Worm (Caenorhabditis elegans) whole organism, L3 larva: ENCODE data around the gene nspc-7.

Source experiments
- ama-1 ChIP-seq: fragments of 150-350 bp; optimal IDR thresholded peaks from 2 replicates; lab custom pipeline; 2018
- ceh-9 ChIP-seq: sonication (generic microtip); optimal IDR thresholded peaks from 2 replicates; lab custom pipeline; 2018; ENCODE audit warnings: missing biosample characterization, missing genetic modification characterization
- elt-2 ChIP-seq: sonication (generic microtip); optimal IDR thresholded peaks from 2 replicates; lab custom pipeline; 2016; ENCODE audit warnings: missing genetic modification reagents, mild to moderate bottlenecking, missing genetic modification characterization, missing compliant biosample characterization
- fkh-10 ChIP-seq: sonication (generic microtip); optimal IDR thresholded peaks from 2 replicates; lab custom pipeline; 2017; ENCODE audit warnings: missing biosample characterization, missing genetic modification reagents, missing genetic modification characterization
- lin-15B ChIP-seq: fragments of 150-350 bp; optimal IDR thresholded peaks from 2 replicates; lab custom pipeline; 2014; ENCODE audit warnings: missing biosample characterization, missing genetic modification characterization
- mdl-1 ChIP-seq: fragments of 150-350 bp; optimal IDR thresholded peaks from 2 replicates; lab custom pipeline; 2014; ENCODE audit warnings: missing biosample characterization, missing genetic modification characterization
- nhr-25 ChIP-seq: sonication (generic microtip); optimal IDR thresholded peaks from 2 replicates; lab custom pipeline; 2017; ENCODE audit warnings: missing biosample characterization, missing genetic modification characterization
- nhr-43 ChIP-seq: sonication (generic microtip); optimal IDR thresholded peaks from 2 replicates; lab custom pipeline; 2016; ENCODE audit warnings: mild to moderate bottlenecking, missing genetic modification characterization, missing compliant biosample characterization; ENCODE audit not compliant: poor library complexity, severe bottlenecking
- nhr-76 ChIP-seq: fragments of 150-350 bp; sonication (generic microtip); optimal IDR thresholded peaks from 5 replicates; lab custom pipeline; 2014; ENCODE audit warnings: missing biosample characterization, missing genetic modification characterization
- nhr-77 ChIP-seq: fragments of 150-350 bp; optimal IDR thresholded peaks from 2 replicates; lab custom pipeline; 2014; ENCODE audit warnings: missing biosample characterization, missing genetic modification characterization
- pha-4 ChIP-seq: fragments of 150-350 bp; optimal IDR thresholded peaks from 2 replicates; lab custom pipeline; 2014; ENCODE audit warnings: missing biosample characterization, missing genetic modification reagents, missing genetic modification characterization
- skn-1 ChIP-seq: fragments of 150-350 bp; optimal IDR thresholded peaks from 2 replicates; lab custom pipeline; 2014; ENCODE audit warnings: missing biosample characterization, missing genetic modification characterization
- tbx-2 ChIP-seq: sonication (generic microtip); optimal IDR thresholded peaks from 2 replicates; lab custom pipeline; 2016; ENCODE audit warnings: mild to moderate bottlenecking, missing genetic modification characterization, missing compliant biosample characterization
- unc-62 ChIP-seq: fragments of 150-350 bp; sonication (generic microtip); optimal IDR thresholded peaks from 4 replicates; lab custom pipeline; 2014; ENCODE audit warnings: missing biosample characterization, missing genetic modification reagents, missing genetic modification characterization

DNA sequence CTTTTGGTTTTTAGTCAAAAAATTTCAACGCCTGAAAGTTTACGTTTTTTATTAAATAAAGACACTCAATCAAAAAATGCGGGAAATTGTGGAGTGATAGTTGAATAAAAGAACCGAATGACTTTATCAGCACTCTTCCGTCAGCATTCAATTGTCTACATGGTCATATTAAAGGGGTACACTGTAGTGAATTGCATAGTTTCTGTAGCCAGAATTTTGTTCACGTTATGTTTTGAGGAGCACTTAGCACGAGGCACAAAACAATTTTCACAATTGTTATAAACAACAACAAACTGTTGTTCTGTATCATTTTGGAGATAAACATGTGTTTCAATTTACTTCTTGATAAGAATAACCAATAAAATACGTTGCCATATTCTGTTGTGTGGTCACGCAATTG is 7.4 kb downstream of the nspc-7 start, which contains the start of gene D2021.4:
- TF ChIP-seq elt-2 (peak; percentile 87), mdl-1 (tag; lab: Kevin White, UChicago) (no peak), tbx-2 (tag; lab: Kevin White, UChicago) (no peak), unc-62 (GFP tag; lab: Kevin White, UChicago) (no peak), nhr-77 (tag; lab: Kevin White, UChicago) (no peak), pha-4 (tag; lab: Kevin White, UChicago) (peak; percentile 32), skn-1 (tag; lab: Kevin White, UChicago) (no peak), lin-15B (no peak), nhr-25 (tag; lab: Kevin White, UChicago) (no peak), nhr-76 (no peak), ama-1 (lab: Kevin White, UChicago) (no peak), ceh-9 (tag; lab: Kevin White, UChicago) (no peak), fkh-10 (no peak), nhr-43 (tag; lab: Kevin White, UChicago) (no peak)
